Worm (Caenorhabditis elegans): ENCODE data around the gene col-99.

DNA sequence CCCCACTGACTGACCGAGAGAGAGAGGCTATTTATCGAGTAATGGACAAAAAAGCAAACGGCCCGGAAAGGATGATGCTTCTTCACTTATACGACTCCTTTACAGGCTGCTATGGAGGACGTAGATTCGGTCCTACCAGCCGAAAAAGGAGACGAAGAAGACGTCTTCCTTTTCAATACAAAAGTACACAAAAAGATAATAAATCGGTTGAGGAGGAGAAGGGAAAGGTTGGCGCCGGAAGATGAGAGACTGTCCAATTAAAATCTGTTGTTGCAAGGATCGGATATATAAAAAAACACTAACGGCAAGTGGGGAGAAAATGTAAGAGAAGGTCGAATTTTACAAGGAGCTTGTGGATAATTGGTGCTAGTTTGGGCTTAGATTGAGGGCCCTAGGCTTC, 1.0 kb upstream of the col-99 start:
- TF ChIP-seq ama-1 (optimal IDR thresholded peaks at IDR 0.05) (no peak), ets-7 (tag; optimal IDR thresholded peaks at IDR 0.05) (no peak), flt-1 (GFP tag; IDR thresholded peaks at IDR 0.05) (no peak)

All from whole organism, early embryonic.